Fruit fly (Drosophila melanogaster) whole organism, embryonic: ENCODE results near the gene ebd1.

Experiments
- Abd-B ChIP-seq: fragments of 200-800 bp; sonication (Bioruptor generic); optimal IDR thresholded peaks from 2 replicates; lab custom pipeline; 2018; ENCODE audit warnings: missing biosample characterization, mild to moderate bottlenecking, missing genetic modification characterization, moderate library complexity
- Aef1 ChIP-seq: fragments of 200-800 bp; sonication (Bioruptor generic); IDR thresholded peaks from 3 replicates; pipeline ENCODE4 v1.3.6; 2022; ENCODE audit warnings: missing biosample characterization, missing genetic modification characterization
- CG10959 ChIP-seq: fragments of 200-800 bp; sonication (Bioruptor generic); IDR thresholded peaks from 2 replicates; pipeline ENCODE4 v1.3.6; 2022; ENCODE audit warnings: missing biosample characterization, missing genetic modification characterization
- CG1233 ChIP-seq: fragments of 200-800 bp; sonication (Bioruptor generic); optimal IDR thresholded peaks from 4 replicates; lab custom pipeline; 2018; ENCODE audit warnings: missing biosample characterization, mild to moderate bottlenecking, missing genetic modification characterization
- CG12769 ChIP-seq: fragments of 200-800 bp; sonication (Bioruptor generic); optimal IDR thresholded peaks from 2 replicates; lab custom pipeline; 2019; ENCODE audit warnings: missing biosample characterization, mild to moderate bottlenecking, missing genetic modification characterization, moderate library complexity
- CG1529 ChIP-seq: fragments of 200-800 bp; sonication (Bioruptor generic); optimal IDR thresholded peaks from 3 replicates; lab custom pipeline; 2018; ENCODE audit warnings: missing biosample characterization, missing genetic modification characterization
- CG15479 ChIP-seq: fragments of 200-800 bp; sonication (Bioruptor generic); optimal IDR thresholded peaks from 3 replicates; lab custom pipeline; 2019; ENCODE audit warnings: missing biosample characterization, mild to moderate bottlenecking, missing genetic modification characterization, moderate library complexity
- Hand ChIP-seq: fragments of 200-800 bp; sonication (Bioruptor generic); optimal IDR thresholded peaks from 2 replicates; lab custom pipeline; 2017; ENCODE audit warnings: mild to moderate bottlenecking, missing biosample characterization, missing genetic modification reagents, missing genetic modification characterization
- Hsf ChIP-seq: fragments of 200-800 bp; sonication (Bioruptor generic); optimal IDR thresholded peaks from 3 replicates; lab custom pipeline; 2016; ENCODE audit warnings: missing biosample characterization, missing genetic modification characterization
- Kr ChIP-seq: fragments of 200-800 bp; sonication (Bioruptor generic); optimal IDR thresholded peaks from 2 replicates; lab custom pipeline; 2017; ENCODE audit warnings: missing biosample characterization, mild to moderate bottlenecking, missing genetic modification characterization
- Mad ChIP-seq: fragments of 200-800 bp; sonication (Bioruptor generic); optimal IDR thresholded peaks from 2 replicates; lab custom pipeline; 2016; ENCODE audit warnings: missing biosample characterization, missing genetic modification characterization
- h ChIP-seq: fragments of >200 bp; optimal IDR thresholded peaks from 2 replicates; lab custom pipeline; 2017
- oc ChIP-seq: fragments of 200-800 bp; sonication (Bioruptor generic); optimal IDR thresholded peaks from 2 replicates; lab custom pipeline; 2018; ENCODE audit warnings: missing biosample characterization, mild to moderate bottlenecking, missing genetic modification characterization, moderate library complexity
- trh ChIP-seq: fragments of 200-800 bp; sonication (Bioruptor generic); optimal IDR thresholded peaks from 2 replicates; lab custom pipeline; 2016; ENCODE audit warnings: missing biosample characterization, missing genetic modification characterization

- TF ChIP-seq h (lab: Kevin White, UChicago) (no peak), CG10959 (GFP tag; lab: Robert Waterston, UW) (no peak), CG15479 (GFP tag; lab: Kevin White, UChicago) (no peak), Mad (no peak), CG1233 (no peak), CG12769 (tag; lab: Kevin White, UChicago) (no peak), Hand (GFP tag; lab: Kevin White, UChicago) (no peak), trh (GFP tag; lab: Kevin White, UChicago) (no peak), Hsf (GFP tag; lab: Kevin White, UChicago) (no peak), Kr (GFP tag; lab: Kevin White, UChicago) (no peak), oc (peak; percentile 51), Aef1 (GFP tag; lab: Robert Waterston, UW) (no peak), Abd-B (GFP tag; lab: Kevin White, UChicago) (no peak), CG1529 (GFP tag; lab: Kevin White, UChicago) (no peak)
These were observed 35.7 kb upstream of the ebd1 start for dm6 chr3L:721026-721425.
